Worm (Caenorhabditis elegans) whole organism, young adult: ENCODE measurements around the gene ubc-15.

Experiments used
- B0336.3 ChIP-seq: fragments of 200-800 bp; sonication (Bioruptor generic); IDR thresholded peaks from 2 replicates; pipeline ENCODE4 v1.3.6; 2022; ENCODE audit warnings: missing genetic modification characterization, missing compliant biosample characterization
- F49E8.2 ChIP-seq: sonication (generic microtip); optimal IDR thresholded peaks from 3 replicates; lab custom pipeline; 2017; ENCODE audit warnings: missing genetic modification characterization, mild to moderate bottlenecking, missing compliant biosample characterization, antibody characterized with exemption, moderate library complexity; ENCODE audit not compliant: insufficient read depth
- Y79H2A.3 ChIP-seq: fragments of 200-800 bp; sonication (Bioruptor generic); conservative IDR thresholded peaks from 2 replicates; pipeline ENCODE4 v1.3.6; 2022; ENCODE audit warnings: missing genetic modification reagents, missing genetic modification characterization, missing compliant biosample characterization
- Y95B8A.8 ChIP-seq: fragments of 200-800 bp; sonication (Bioruptor generic); IDR thresholded peaks from 2 replicates; pipeline ENCODE4 v1.3.6; 2022; ENCODE audit warnings: missing genetic modification reagents, missing genetic modification characterization, missing compliant biosample characterization
- ZK185.1 ChIP-seq: sonication (generic microtip); optimal IDR thresholded peaks from 2 replicates; lab custom pipeline; 2016; ENCODE audit warnings: mild to moderate bottlenecking, missing genetic modification characterization, missing compliant biosample characterization; ENCODE audit not compliant: poor library complexity, severe bottlenecking
- attf-5 ChIP-seq: fragments of 200-800 bp; sonication (Bioruptor generic); optimal IDR thresholded peaks from 2 replicates; lab custom pipeline; 2018; ENCODE audit warnings: mild to moderate bottlenecking, missing genetic modification characterization, missing compliant biosample characterization
- cebp-2 ChIP-seq: fragments of 200-800 bp; sonication (Bioruptor generic); IDR thresholded peaks from 2 replicates; pipeline ENCODE4 v1.3.6; 2022; ENCODE audit warnings: missing genetic modification characterization, missing compliant biosample characterization
- ceh-27 ChIP-seq: fragments of 200-800 bp; sonication (Bioruptor generic); optimal IDR thresholded peaks from 2 replicates; lab custom pipeline; 2018; ENCODE audit warnings: mild to moderate bottlenecking, missing genetic modification characterization, moderate library complexity, missing compliant biosample characterization
- ceh-40 ChIP-seq: fragments of 200-800 bp; sonication (Bioruptor generic); IDR thresholded peaks from 2 replicates; pipeline ENCODE4 v1.3.6; 2022; ENCODE audit warnings: missing genetic modification characterization, missing compliant biosample characterization
- ceh-58 ChIP-seq: fragments of 200-800 bp; sonication (Bioruptor generic); IDR thresholded peaks from 2 replicates; pipeline ENCODE4 v1.3.6; 2022; ENCODE audit warnings: missing genetic modification characterization, missing compliant biosample characterization
- ceh-79 ChIP-seq: sonication (generic microtip); optimal IDR thresholded peaks from 2 replicates; lab custom pipeline; 2017; ENCODE audit warnings: mild to moderate bottlenecking, missing genetic modification characterization, missing compliant biosample characterization
- ceh-91 ChIP-seq: fragments of 200-800 bp; sonication (Bioruptor generic); IDR thresholded peaks from 2 replicates; pipeline ENCODE4 v1.3.6; 2022; ENCODE audit warnings: missing genetic modification reagents, missing genetic modification characterization, missing compliant biosample characterization
- chd-7 ChIP-seq: sonication (generic microtip); optimal IDR thresholded peaks from 2 replicates; lab custom pipeline; 2016; ENCODE audit warnings: mild to moderate bottlenecking, missing genetic modification characterization, moderate library complexity, missing compliant biosample characterization
- dpff-1 ChIP-seq: sonication (generic microtip); optimal IDR thresholded peaks from 2 replicates; lab custom pipeline; 2017; ENCODE audit warnings: mild to moderate bottlenecking, missing genetic modification characterization, missing compliant biosample characterization
- dpl-1 ChIP-seq: fragments of 150-350 bp; optimal IDR thresholded peaks from 2 replicates; lab custom pipeline; 2014; ENCODE audit warnings: missing biosample characterization, missing genetic modification reagents, missing genetic modification characterization
- ets-4 ChIP-seq: fragments of 200-800 bp; sonication (Bioruptor generic); optimal IDR thresholded peaks from 2 replicates; lab custom pipeline; 2018; ENCODE audit warnings: mild to moderate bottlenecking, missing genetic modification characterization, missing compliant biosample characterization
- him-1 ChIP-seq: sonication (generic microtip); optimal IDR thresholded peaks from 2 replicates; lab custom pipeline; 2016; ENCODE audit warnings: missing genotype, missing genetic modification reagents, missing genetic modification characterization, missing compliant biosample characterization
- hmg-1.2 ChIP-seq: fragments of 200-800 bp; sonication (Bioruptor generic); IDR thresholded peaks from 2 replicates; pipeline ENCODE4 v1.3.6; 2022; ENCODE audit warnings: missing genetic modification reagents, missing genetic modification characterization, missing compliant biosample characterization
- let-526 ChIP-seq: fragments of 200-800 bp; sonication (Bioruptor generic); IDR thresholded peaks from 2 replicates; pipeline ENCODE4 v1.3.6; 2022; ENCODE audit warnings: missing genetic modification reagents, missing genetic modification characterization, missing compliant biosample characterization
- lin-26 ChIP-seq: fragments of 200-800 bp; sonication (Bioruptor generic); IDR thresholded peaks from 2 replicates; pipeline ENCODE4 v1.3.6; 2022; ENCODE audit warnings: missing genetic modification reagents, missing genetic modification characterization, missing compliant biosample characterization
- lin-35 ChIP-seq, 3 experiments: fragments of 150-350 bp in 2 of 3; sonication (generic microtip) in 1 of 3; optimal IDR thresholded peaks; 2 replicates each; lab custom pipeline; 2014 to 2018; ENCODE audit warnings: missing biosample characterization in 3 of 3, missing genetic modification characterization in 3 of 3, missing genetic modification reagents in 3 of 3
- lin-40 ChIP-seq: sonication (generic microtip); optimal IDR thresholded peaks from 2 replicates; lab custom pipeline; 2016; ENCODE audit warnings: missing genetic modification characterization, mild to moderate bottlenecking, missing compliant biosample characterization, missing genotype, missing genetic modification reagents
- lir-1 ChIP-seq: fragments of 200-800 bp; sonication (Bioruptor generic); conservative IDR thresholded peaks from 2 replicates; pipeline ENCODE4 v1.3.6; 2022; ENCODE audit warnings: missing genetic modification reagents, missing genetic modification characterization, missing compliant biosample characterization
- lsl-1 ChIP-seq: fragments of 200-800 bp; sonication (Bioruptor generic); optimal IDR thresholded peaks from 2 replicates; lab custom pipeline; 2018; ENCODE audit warnings: mild to moderate bottlenecking, missing genetic modification characterization, moderate library complexity, missing compliant biosample characterization
- lsy-27 ChIP-seq: sonication (generic microtip); optimal IDR thresholded peaks from 2 replicates; lab custom pipeline; 2017; ENCODE audit warnings: missing genetic modification characterization, mild to moderate bottlenecking, missing compliant biosample characterization, antibody characterized with exemption, missing genotype, borderline replicate concordance; ENCODE audit not compliant: insufficient read depth
- madf-3 ChIP-seq: fragments of 200-800 bp; sonication (Bioruptor generic); IDR thresholded peaks from 2 replicates; pipeline ENCODE4 v1.3.6; 2022; ENCODE audit warnings: missing genetic modification reagents, missing genetic modification characterization, missing compliant biosample characterization
- madf-6 ChIP-seq: fragments of 200-800 bp; sonication (Bioruptor generic); IDR thresholded peaks from 2 replicates; pipeline ENCODE4 v1.3.6; 2022; ENCODE audit warnings: missing genetic modification reagents, missing genetic modification characterization, missing compliant biosample characterization
- nhr-179 ChIP-seq: sonication (generic microtip); optimal IDR thresholded peaks from 2 replicates; lab custom pipeline; 2016; ENCODE audit warnings: mild to moderate bottlenecking, missing genetic modification characterization, missing compliant biosample characterization
- nhr-90 ChIP-seq: sonication (generic microtip); optimal IDR thresholded peaks from 2 replicates; lab custom pipeline; 2016; ENCODE audit warnings: missing genotype, mild to moderate bottlenecking, missing genetic modification characterization, missing compliant biosample characterization
- rec-8 ChIP-seq, 2 experiments: sonication (generic microtip); optimal IDR thresholded peaks; 2 replicates each; lab custom pipeline; 2016; ENCODE audit warnings: mild to moderate bottlenecking in 2 of 2, missing genetic modification characterization in 2 of 2, missing genetic modification reagents in 2 of 2, missing genotype in 2 of 2, missing biosample characterization in 1 of 2, missing compliant biosample characterization in 1 of 2, moderate library complexity in 1 of 2
- snpc-1.1 ChIP-seq: sonication (generic microtip); optimal IDR thresholded peaks from 2 replicates; lab custom pipeline; 2017; ENCODE audit warnings: missing genetic modification characterization, mild to moderate bottlenecking, missing compliant biosample characterization, antibody characterized with exemption, moderate library complexity, missing genotype, missing genetic modification reagents; ENCODE audit not compliant: insufficient read depth
- snpc-3.4 ChIP-seq: sonication (generic microtip); optimal IDR thresholded peaks from 2 replicates; lab custom pipeline; 2017; ENCODE audit warnings: missing genetic modification characterization, mild to moderate bottlenecking, missing compliant biosample characterization, antibody characterized with exemption, moderate library complexity, missing genotype, missing genetic modification reagents
- somi-1 ChIP-seq: fragments of 200-800 bp; sonication (Bioruptor generic); optimal IDR thresholded peaks from 2 replicates; lab custom pipeline; 2018; ENCODE audit warnings: mild to moderate bottlenecking, missing genetic modification characterization, missing compliant biosample characterization
- unc-62 ChIP-seq: fragments of 150-350 bp; optimal IDR thresholded peaks from 2 replicates; lab custom pipeline; 2014; ENCODE audit warnings: missing biosample characterization, missing genetic modification reagents, missing genetic modification characterization
- zim-3 ChIP-seq: sonication (generic microtip); optimal IDR thresholded peaks from 2 replicates; lab custom pipeline; 2017; ENCODE audit warnings: mild to moderate bottlenecking, missing genetic modification characterization, moderate library complexity, missing compliant biosample characterization
- ztf-6 ChIP-seq: fragments of 200-800 bp; sonication (Bioruptor generic); IDR thresholded peaks from 2 replicates; pipeline ENCODE4 v1.3.6; 2022; ENCODE audit warnings: missing genetic modification reagents, missing genetic modification characterization, missing compliant biosample characterization

Gene ubc-15

ce11 chrII:2859873-2860821 is 53.3 kb downstream of the ubc-15 start (continued):
- TF ChIP-seq lin-35 (GFP tag; optimal IDR thresholded peaks at IDR 0.05; lab: Kevin White, UChicago) (peak in 1 of 3 experiments; percentile 21), lir-1 (GFP tag; lab: Robert Waterston, UW) (0 out of 2 replicates have a peak, but pooled peaks have one; percentile 17), cebp-2 (GFP tag; lab: Robert Waterston, UW) (peak; percentile 83; the same call in 1 of the 2 replicates), zim-3 (no peak), hmg-1.2 (GFP tag; lab: Robert Waterston, UW) (peak; percentile 68), snpc-3.4 (tag; lab: Kevin White, UChicago) (no peak), nhr-90 (peak; percentile 67), lin-26 (GFP tag; lab: Robert Waterston, UW) (peak; percentile 76), Y95B8A.8 (GFP tag; lab: Robert Waterston, UW) (no peak), ztf-6 (no peak), rec-8 (tag; optimal IDR thresholded peaks at IDR 0.05; lab: Kevin White, UChicago) (peak; percentile 37 to 55), B0336.3 (peak; percentile 46; the same call in 1 of the 2 replicates), chd-7 (peak; percentile 19), let-526 (GFP tag; lab: Robert Waterston, UW) (peak; percentile 73; the same call in 1 of the 2 replicates)

ce11 chrII:2859315-2859714 is 54.1 kb downstream of the ubc-15 start:
- no peak for TF ChIP-seq ets-4
- TF ChIP-seq let-526 (GFP tag; lab: Robert Waterston, UW), result no peak
- TF ChIP-seq ZK185.1 (tag; lab: Kevin White, UChicago), result no peak
- TF ChIP-seq ceh-58, result no peak
- TF ChIP-seq lin-40 (tag; lab: Kevin White, UChicago), result no peak
- TF ChIP-seq snpc-3.4 (tag; lab: Kevin White, UChicago), result no peak
- no peak for TF ChIP-seq nhr-179 (tag; lab: Kevin White, UChicago)
- TF ChIP-seq dpff-1 (tag; lab: Kevin White, UChicago), result no peak
- no peak for TF ChIP-seq F49E8.2 (tag; lab: Kevin White, UChicago)
- no peak for TF ChIP-seq ceh-27 (GFP tag; lab: Kevin White, UChicago)
- no peak for TF ChIP-seq unc-62 (GFP tag; lab: Kevin White, UChicago)

- TF ChIP-seq ceh-40 (GFP tag; lab: Robert Waterston, UW) (no peak), ZK185.1 (tag; lab: Kevin White, UChicago) (no peak), zim-3 (no peak), attf-5 (GFP tag; lab: Kevin White, UChicago) (no peak), somi-1 (GFP tag; lab: Kevin White, UChicago) (no peak), lsy-27 (no peak), snpc-1.1 (no peak), ceh-27 (GFP tag; lab: Kevin White, UChicago) (no peak), ceh-91 (GFP tag; lab: Robert Waterston, UW) (no peak), dpl-1 (no peak), Y79H2A.3 (GFP tag; lab: Robert Waterston, UW) (no peak), madf-3 (no peak), ztf-6 (no peak), ceh-79 (tag; lab: Kevin White, UChicago) (no peak), madf-6 (no peak), him-1 (tag; lab: Kevin White, UChicago) (no peak), lsl-1 (GFP tag; lab: Kevin White, UChicago) (no peak)
Observed at ce11 chrII:2858851-2859250, 54.6 kb downstream of the ubc-15 start.
